Worm (Caenorhabditis elegans): ENCODE results near the gene F36H9.5.

DNA sequence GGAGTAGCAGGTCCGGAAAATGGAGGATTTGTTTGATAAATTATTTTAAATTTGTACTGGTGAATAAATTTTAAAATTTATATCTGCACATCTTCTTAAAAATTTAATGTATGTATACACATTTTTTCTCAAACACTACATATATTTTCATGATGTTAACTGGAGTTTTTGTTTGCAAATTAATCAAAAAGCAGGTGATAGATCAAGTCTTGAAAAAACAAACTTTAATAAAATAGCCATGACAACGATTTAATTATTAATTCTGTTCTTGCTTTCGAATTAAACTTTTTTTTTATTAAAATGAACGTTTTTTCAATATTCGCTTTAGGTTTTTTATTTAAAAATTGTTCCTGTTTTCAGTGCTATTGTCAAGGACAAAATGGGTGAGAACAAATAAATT is 12.4 kb upstream of the F36H9.5 start, which contains the start of gene F36H9.1:
- TF ChIP-seq lin-13 (GFP tag; optimal IDR thresholded peaks at IDR 0.05): no peak
- no peak for TF ChIP-seq crh-2 (tag; optimal IDR thresholded peaks at IDR 0.05)
- no peak for TF ChIP-seq ceh-82 (tag; optimal IDR thresholded peaks at IDR 0.05)
- TF ChIP-seq F13H6.1 (tag; optimal IDR thresholded peaks at IDR 0.05): no peak
- no peak for TF ChIP-seq nhr-23 (tag; optimal IDR thresholded peaks at IDR 0.05)
- no peak for TF ChIP-seq unc-55 (GFP tag; optimal IDR thresholded peaks at IDR 0.05)
- no peak for TF ChIP-seq unc-62 (GFP tag; optimal IDR thresholded peaks at IDR 0.05)
- no peak for TF ChIP-seq blmp-1 (tag; optimal IDR thresholded peaks at IDR 0.05; ENCODE audit: insufficient read depth)
- no peak for TF ChIP-seq ama-1 (optimal IDR thresholded peaks at IDR 0.05)
